Fruit fly (Drosophila melanogaster) whole organism, embryonic: ENCODE measurements around the gene CG17666.
A peak's percentile ranks its signal among the peaks of the same experiment; 100 is the strongest.

ENCODE experiments used
- Ada2b ChIP-seq: fragments of 200-800 bp; sonication (Bioruptor generic); IDR thresholded peaks from 2 replicates; pipeline ENCODE4 v1.3.6; 2022; ENCODE audit warnings: missing biosample characterization, missing genetic modification characterization
- Atf-2 ChIP-seq: fragments of 200-800 bp; sonication (Bioruptor generic); optimal IDR thresholded peaks from 2 replicates; lab custom pipeline; 2016; ENCODE audit warnings: missing biosample characterization, missing genetic modification characterization
- Atf6 ChIP-seq: fragments of 200-800 bp; sonication (Bioruptor generic); IDR thresholded peaks from 2 replicates; pipeline ENCODE4 v1.3.6; 2022; ENCODE audit warnings: missing biosample characterization, missing genetic modification characterization
- CG10979 ChIP-seq: fragments of 200-800 bp; sonication (Bioruptor generic); optimal IDR thresholded peaks from 2 replicates; lab custom pipeline; 2018; ENCODE audit warnings: missing biosample characterization, mild to moderate bottlenecking, missing genetic modification characterization, moderate library complexity
- CG12391 ChIP-seq: fragments of 200-800 bp; sonication (Bioruptor generic); optimal IDR thresholded peaks from 3 replicates; lab custom pipeline; 2018; ENCODE audit warnings: missing biosample characterization, mild to moderate bottlenecking, missing genetic modification characterization, moderate library complexity
- CG17568 ChIP-seq: fragments of 200-800 bp; sonication (Bioruptor generic); optimal IDR thresholded peaks from 2 replicates; lab custom pipeline; 2018; ENCODE audit warnings: missing biosample characterization, mild to moderate bottlenecking, missing genetic modification characterization, moderate library complexity
- CG17612 ChIP-seq: fragments of 200-800 bp; sonication (Bioruptor generic); IDR thresholded peaks from 2 replicates; pipeline ENCODE4 v1.3.6; 2022; ENCODE audit warnings: missing biosample characterization, missing genetic modification characterization
- CG1792 ChIP-seq: fragments of 200-800 bp; sonication (Bioruptor generic); optimal IDR thresholded peaks from 2 replicates; lab custom pipeline; 2016; ENCODE audit warnings: missing biosample characterization, missing genetic modification characterization
- CG1832 ChIP-seq: fragments of 200-800 bp; sonication (Bioruptor generic); optimal IDR thresholded peaks from 2 replicates; lab custom pipeline; 2017; ENCODE audit warnings: missing biosample characterization, mild to moderate bottlenecking, missing genetic modification characterization, inconsistent platforms
- CG2712 ChIP-seq: fragments of 200-800 bp; optimal IDR thresholded peaks from 3 replicates; lab custom pipeline; 2019; ENCODE audit warnings: missing biosample characterization, mild to moderate bottlenecking, missing genetic modification characterization, moderate library complexity
- CG32767 ChIP-seq: fragments of 200-800 bp; sonication (Bioruptor generic); IDR thresholded peaks from 2 replicates; pipeline ENCODE4 v1.3.6; 2022; ENCODE audit warnings: missing biosample characterization, missing genetic modification characterization
- CG3407 ChIP-seq: fragments of 200-800 bp; sonication (Bioruptor generic); optimal IDR thresholded peaks from 2 replicates; lab custom pipeline; 2018; ENCODE audit warnings: missing biosample characterization, mild to moderate bottlenecking, missing genetic modification characterization
- CG6765 ChIP-seq: fragments of 200-800 bp; sonication (Bioruptor generic); optimal IDR thresholded peaks from 3 replicates; lab custom pipeline; 2017; ENCODE audit warnings: missing biosample characterization, mild to moderate bottlenecking, missing genetic modification characterization
- CG7357 ChIP-seq: fragments of 200-800 bp; sonication (Bioruptor generic); IDR thresholded peaks from 3 replicates; pipeline ENCODE4 v1.3.6; 2022; ENCODE audit warnings: missing biosample characterization, missing genetic modification characterization
- CG7372 ChIP-seq: fragments of 200-800 bp; sonication (Bioruptor generic); IDR thresholded peaks from 2 replicates; pipeline ENCODE4 v1.3.6; 2022; ENCODE audit warnings: missing biosample characterization, missing genetic modification characterization
- CG8290 ChIP-seq, 3 experiments: fragments of 200-800 bp; sonication (Bioruptor generic); optimal IDR thresholded peaks; 2 replicates each; lab custom pipeline; 2016 to 2019; ENCODE audit warnings: missing biosample characterization in 3 of 3, missing genetic modification characterization in 3 of 3, mild to moderate bottlenecking in 2 of 3, moderate library complexity in 1 of 3
- D19A ChIP-seq: fragments of 200-800 bp; optimal IDR thresholded peaks from 3 replicates; lab custom pipeline; 2019; ENCODE audit warnings: missing biosample characterization, mild to moderate bottlenecking, missing genetic modification characterization, moderate library complexity
- Dad ChIP-seq: fragments of 200-800 bp; sonication (Bioruptor generic); optimal IDR thresholded peaks from 3 replicates; lab custom pipeline; 2016; ENCODE audit warnings: missing biosample characterization, missing genetic modification characterization
- Deaf1 ChIP-seq: fragments of 200-800 bp; optimal IDR thresholded peaks from 3 replicates; lab custom pipeline; 2019; ENCODE audit warnings: missing biosample characterization, mild to moderate bottlenecking, missing genetic modification characterization, moderate library complexity
- Dfd ChIP-seq, 2 experiments: fragments of >200 bp; optimal IDR thresholded peaks; 2 replicates each; lab custom pipeline; 2017; ENCODE audit warnings: missing biosample characterization in 2 of 2, missing genetic modification characterization in 2 of 2
- HmgD ChIP-seq: fragments of 200-800 bp; sonication (Bioruptor generic); optimal IDR thresholded peaks from 3 replicates; lab custom pipeline; 2016; ENCODE audit warnings: missing biosample characterization, missing genetic modification characterization
- Hr78 ChIP-seq, 2 experiments: fragments of 200-800 bp in 1 of 2; fragments of >200 bp in 1 of 2; sonication (Bioruptor generic) in 1 of 2; optimal IDR thresholded peaks; 2 replicates each; lab custom pipeline; 2017 to 2019; ENCODE audit warnings: missing biosample characterization in 2 of 2, missing genetic modification characterization in 2 of 2, mild to moderate bottlenecking in 1 of 2, moderate library complexity in 1 of 2
- MTF-1 ChIP-seq: fragments of 200-800 bp; sonication (Bioruptor generic); optimal IDR thresholded peaks from 2 replicates; lab custom pipeline; 2018; ENCODE audit warnings: missing biosample characterization, mild to moderate bottlenecking, missing genetic modification characterization, borderline replicate concordance
- Pdp1 ChIP-seq, 2 experiments: fragments of 200-800 bp; sonication (Bioruptor generic); optimal IDR thresholded peaks; 3 replicates each; lab custom pipeline; 2016; ENCODE audit warnings: missing biosample characterization in 2 of 2, missing genetic modification characterization in 2 of 2, mild to moderate bottlenecking in 1 of 2, moderate library complexity in 1 of 2
- Six4 ChIP-seq: fragments of 200-800 bp; sonication (Bioruptor generic); optimal IDR thresholded peaks from 2 replicates; lab custom pipeline; 2016; ENCODE audit warnings: missing biosample characterization, missing genetic modification characterization
- Ssrp ChIP-seq: fragments of 200-800 bp; sonication (Bioruptor generic); optimal IDR thresholded peaks from 2 replicates; lab custom pipeline; 2018; ENCODE audit warnings: missing biosample characterization, mild to moderate bottlenecking, missing genetic modification characterization, moderate library complexity
- Taf1 ChIP-seq: fragments of 200-800 bp; sonication (Bioruptor generic); IDR thresholded peaks from 2 replicates; pipeline ENCODE4 v1.3.6; 2022; ENCODE audit warnings: missing biosample characterization, missing genetic modification characterization
- Xbp1 ChIP-seq: fragments of 200-800 bp; sonication (Bioruptor generic); optimal IDR thresholded peaks from 3 replicates; lab custom pipeline; 2016; ENCODE audit warnings: missing biosample characterization, mild to moderate bottlenecking, missing genetic modification characterization
- YL-1 ChIP-seq: fragments of 200-800 bp; sonication (Bioruptor generic); optimal IDR thresholded peaks from 3 replicates; lab custom pipeline; 2017; ENCODE audit warnings: missing biosample characterization, mild to moderate bottlenecking, missing genetic modification characterization
- az2 ChIP-seq: fragments of 200-800 bp; sonication (Bioruptor generic); optimal IDR thresholded peaks from 3 replicates; lab custom pipeline; 2016; ENCODE audit warnings: missing biosample characterization, missing genetic modification characterization
- chif ChIP-seq, 2 experiments: fragments of 200-800 bp; sonication (Bioruptor generic); optimal IDR thresholded peaks; 3 replicates each; lab custom pipeline; 2016; ENCODE audit warnings: missing biosample characterization in 2 of 2, missing genetic modification characterization in 2 of 2
- chn ChIP-seq: fragments of 200-800 bp; sonication (Bioruptor generic); optimal IDR thresholded peaks from 2 replicates; lab custom pipeline; 2016; ENCODE audit warnings: missing biosample characterization, missing genetic modification characterization
- cwo ChIP-seq: fragments of 200-800 bp; sonication (Bioruptor generic); optimal IDR thresholded peaks from 3 replicates; lab custom pipeline; 2017; ENCODE audit warnings: missing biosample characterization, missing genetic modification characterization, mild to moderate bottlenecking, moderate library complexity, missing genetic modification reagents
- da ChIP-seq: fragments of 200-800 bp; sonication (Bioruptor generic); optimal IDR thresholded peaks from 2 replicates; lab custom pipeline; 2016; ENCODE audit warnings: missing biosample characterization, missing genetic modification characterization
- fd102C ChIP-seq: fragments of 200-800 bp; sonication (Bioruptor generic); optimal IDR thresholded peaks from 2 replicates; lab custom pipeline; 2018; ENCODE audit warnings: missing biosample characterization, mild to moderate bottlenecking, missing genetic modification characterization, moderate library complexity
- fd64A ChIP-seq: fragments of 200-800 bp; sonication (Bioruptor generic); optimal IDR thresholded peaks from 3 replicates; lab custom pipeline; 2018; ENCODE audit warnings: missing biosample characterization, mild to moderate bottlenecking, missing genetic modification characterization
- ftz-f1 ChIP-seq: fragments of 200-800 bp; sonication (Bioruptor generic); optimal IDR thresholded peaks from 2 replicates; lab custom pipeline; 2016; ENCODE audit warnings: missing biosample characterization, missing genetic modification characterization
- ind ChIP-seq: fragments of 200-800 bp; sonication (Bioruptor generic); optimal IDR thresholded peaks from 3 replicates; lab custom pipeline; 2016; ENCODE audit warnings: missing biosample characterization, missing genetic modification characterization
- kni ChIP-seq: fragments of 200-800 bp; sonication (Bioruptor generic); optimal IDR thresholded peaks from 3 replicates; lab custom pipeline; 2017; ENCODE audit warnings: mild to moderate bottlenecking, missing biosample characterization, missing genetic modification reagents, missing genetic modification characterization
- luna ChIP-seq: fragments of 200-800 bp; sonication (Bioruptor generic); optimal IDR thresholded peaks from 2 replicates; lab custom pipeline; 2016; ENCODE audit warnings: missing biosample characterization, missing genetic modification characterization
- mld ChIP-seq: fragments of 200-800 bp; sonication (Bioruptor generic); IDR thresholded peaks from 3 replicates; pipeline ENCODE4 v1.3.6; 2022; ENCODE audit warnings: missing biosample characterization, missing genetic modification characterization; ENCODE audit not compliant: partially characterized antibody
- repo ChIP-seq: fragments of 200-800 bp; sonication (Bioruptor generic); optimal IDR thresholded peaks from 2 replicates; lab custom pipeline; 2016; ENCODE audit warnings: missing biosample characterization, missing genetic modification characterization
- run ChIP-seq: fragments of 200-800 bp; sonication (Bioruptor generic); optimal IDR thresholded peaks from 3 replicates; lab custom pipeline; 2018; ENCODE audit warnings: missing biosample characterization, mild to moderate bottlenecking, missing genetic modification characterization
- sens ChIP-seq: fragments of 200-800 bp; sonication (Bioruptor generic); peaks from one replicate; lab custom pipeline; 2016; ENCODE audit warnings: missing biosample characterization, missing genetic modification characterization
- seq ChIP-seq: fragments of 200-800 bp; sonication (Bioruptor generic); IDR thresholded peaks from 2 replicates; pipeline ENCODE4 v1.3.6; 2022; ENCODE audit warnings: missing biosample characterization, missing genetic modification characterization
- sr ChIP-seq: fragments of 200-800 bp; sonication (Bioruptor generic); IDR thresholded peaks from 3 replicates; pipeline ENCODE4 v1.3.6; 2022; ENCODE audit warnings: missing biosample characterization, missing genetic modification characterization
- tup ChIP-seq: fragments of 200-800 bp; sonication (Bioruptor generic); optimal IDR thresholded peaks from 2 replicates; lab custom pipeline; 2016; ENCODE audit warnings: missing biosample characterization, mild to moderate bottlenecking, missing genetic modification characterization, moderate library complexity
- tx ChIP-seq: fragments of 200-800 bp; sonication (Bioruptor generic); optimal IDR thresholded peaks from 2 replicates; lab custom pipeline; 2016; ENCODE audit warnings: missing biosample characterization, missing genetic modification characterization

Gene CG17666

DNA sequence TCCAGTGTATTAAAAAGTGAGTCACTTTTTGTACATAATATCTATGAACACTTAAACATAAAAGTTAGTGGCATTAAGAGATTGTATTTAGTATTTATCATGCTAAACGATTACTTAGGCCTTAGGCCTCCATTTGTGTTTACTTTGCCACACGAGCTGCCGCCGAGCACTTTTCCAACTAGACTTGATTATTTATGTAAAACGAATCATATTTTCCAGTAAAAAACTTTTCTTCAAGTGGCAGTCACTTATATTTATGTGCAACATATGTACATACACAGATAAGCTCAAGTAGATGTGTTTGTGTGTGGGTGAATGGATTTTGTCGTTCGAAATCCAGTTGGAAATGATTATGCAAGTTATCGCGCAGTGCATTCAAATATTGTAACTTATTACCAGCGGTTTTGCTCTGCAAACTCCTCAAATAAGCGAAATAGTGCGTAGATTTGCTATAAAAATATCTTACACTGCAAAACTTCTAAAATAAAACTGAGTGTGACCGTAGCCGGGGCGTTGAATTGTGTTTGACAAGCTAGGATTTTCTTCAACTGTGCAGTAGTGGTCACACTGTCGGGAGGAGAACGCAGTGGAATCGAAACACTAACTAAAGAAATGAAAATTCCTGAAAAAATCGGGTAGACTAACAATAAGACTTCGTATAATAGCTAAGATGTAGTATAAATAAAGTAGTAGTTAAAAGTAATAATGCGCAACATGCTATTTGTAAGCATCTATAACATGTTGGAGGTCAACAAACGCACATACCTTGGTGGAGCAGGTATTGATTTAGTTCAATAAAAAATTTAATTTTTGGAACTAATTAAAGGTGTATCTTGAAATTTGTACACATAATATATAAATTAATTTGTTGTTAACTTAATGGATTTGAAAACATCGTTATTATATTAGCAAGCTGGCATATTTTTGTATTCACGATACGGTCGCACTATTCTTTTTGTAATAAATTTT lies 31.3 kb upstream of the CG17666 start, which contains the start of the genes Klc and CG10984:
Klc (minus strand) TSS at position 490 of the 969 bp plus-strand sequence.
CG10984 (plus strand) TSS at position 553 of the 969 bp plus-strand sequence.
- TF ChIP-seq seq (GFP tag; lab: Robert Waterston, UW), result peak; percentile 70
- no peak for TF ChIP-seq MTF-1 (GFP tag; lab: Kevin White, UChicago)
- no peak; the same call in 2 of the 3 replicates for TF ChIP-seq sr (GFP tag; lab: Robert Waterston, UW)
- TF ChIP-seq CG1832, result no peak
- peak; percentile 11 for TF ChIP-seq CG3407
- TF ChIP-seq CG10979, result peak; percentile 47
- peak; percentile 74 for TF ChIP-seq chn
- no peak for TF ChIP-seq cwo (GFP tag; lab: Kevin White, UChicago)
- TF ChIP-seq CG17568, result peak; percentile 65
- peak; percentile 73 for TF ChIP-seq Ada2b (GFP tag; lab: Robert Waterston, UW)
- TF ChIP-seq tup (GFP tag; lab: Kevin White, UChicago), result no peak
- TF ChIP-seq Ssrp, result peak; percentile 34
- peak; percentile 61 for TF ChIP-seq CG2712 (tag; lab: Kevin White, UChicago)
- no peak for TF ChIP-seq ftz-f1 (GFP tag; lab: Kevin White, UChicago)
- TF ChIP-seq da (GFP tag; lab: Kevin White, UChicago), result no peak
- no peak for TF ChIP-seq chif (GFP tag; optimal IDR thresholded peaks at IDR 0.05; lab: Kevin White, UChicago)
- no peak for TF ChIP-seq CG6765 (GFP tag; lab: Kevin White, UChicago)
- TF ChIP-seq CG17612, result no peak
- peak; percentile 46 for TF ChIP-seq CG7372 (GFP tag; lab: Robert Waterston, UW)
- peak; percentile 37 for TF ChIP-seq az2
- peak; percentile 69 for TF ChIP-seq D19A (tag; lab: Kevin White, UChicago)
- TF ChIP-seq Xbp1 (GFP tag; lab: Kevin White, UChicago), result peak; percentile 60
- TF ChIP-seq sens (GFP tag; lab: Kevin White, UChicago), result peak; percentile 91
- TF ChIP-seq CG32767 (GFP tag; lab: Robert Waterston, UW), result no peak
- TF ChIP-seq Atf6 (GFP tag; lab: Robert Waterston, UW), result peak; percentile 74
- peak; percentile 64 for TF ChIP-seq ind (GFP tag; lab: Kevin White, UChicago)
- TF ChIP-seq Deaf1 (tag; lab: Kevin White, UChicago), result no peak
- peak; percentile 46 for TF ChIP-seq CG1792
- TF ChIP-seq Taf1 (GFP tag; lab: Robert Waterston, UW), result no peak
- TF ChIP-seq Dad (GFP tag; lab: Kevin White, UChicago), result peak; percentile 44
- no peak for TF ChIP-seq Dfd (GFP tag; optimal IDR thresholded peaks at IDR 0.05; lab: Kevin White, UChicago)
- no peak for TF ChIP-seq fd102C (GFP tag; lab: Kevin White, UChicago)
- TF ChIP-seq repo (GFP tag; lab: Kevin White, UChicago), result peak; percentile 34
- no peak for TF ChIP-seq fd64A (GFP tag; lab: Kevin White, UChicago)
- peak; percentile 57 for TF ChIP-seq CG12391 (tag; lab: Kevin White, UChicago)
- TF ChIP-seq tx (GFP tag; lab: Kevin White, UChicago), result peak; percentile 43
- no peak for TF ChIP-seq HmgD (GFP tag; lab: Kevin White, UChicago)
- peak; percentile 63 for TF ChIP-seq Atf-2 (GFP tag; lab: Kevin White, UChicago)
- TF ChIP-seq Hr78 (GFP tag; optimal IDR thresholded peaks at IDR 0.05; lab: Kevin White, UChicago), result no peak
- no peak for TF ChIP-seq mld (GFP tag; lab: Robert Waterston, UW)
- peak; percentile 40 for TF ChIP-seq luna (GFP tag; lab: Kevin White, UChicago)
- TF ChIP-seq CG7357 (GFP tag; lab: Robert Waterston, UW), result peak; percentile 47; the same call in 1 of the 3 replicates
- peak; percentile 61 for TF ChIP-seq YL-1 (GFP tag; lab: Kevin White, UChicago)
- no peak for TF ChIP-seq kni (GFP tag; lab: Kevin White, UChicago)
- TF ChIP-seq Six4 (GFP tag; lab: Kevin White, UChicago), result peak; percentile 56
- TF ChIP-seq CG8290 (GFP tag; optimal IDR thresholded peaks at IDR 0.05; lab: Kevin White, UChicago), result no peak
- TF ChIP-seq CG8290 (tag; optimal IDR thresholded peaks at IDR 0.05; lab: Kevin White, UChicago), result no peak
- peak; percentile 51 to 77 for TF ChIP-seq Pdp1 (GFP tag; optimal IDR thresholded peaks at IDR 0.05; lab: Kevin White, UChicago)
- no peak for TF ChIP-seq run (tag; lab: Kevin White, UChicago)
